Worm (Caenorhabditis elegans) whole organism, early embryonic: ENCODE results near the gene sel-9.

Source experiments
- B0310.2 ChIP-seq: sonication (generic microtip); optimal IDR thresholded peaks from 2 replicates; lab custom pipeline; 2016; ENCODE audit warnings: mild to moderate bottlenecking, missing genetic modification characterization, missing compliant biosample characterization
- F13C5.2 ChIP-seq: sonication (generic microtip); optimal IDR thresholded peaks from 2 replicates; lab custom pipeline; 2017; ENCODE audit warnings: mild to moderate bottlenecking, missing genetic modification characterization, inconsistent platforms, missing compliant biosample characterization
- aly-1 ChIP-seq: sonication (generic microtip); optimal IDR thresholded peaks from 2 replicates; lab custom pipeline; 2016; ENCODE audit warnings: missing genetic modification characterization, missing compliant biosample characterization
- ama-1 ChIP-seq: fragments of 150-350 bp; optimal IDR thresholded peaks from 2 replicates; lab custom pipeline; 2014
- ceh-13 ChIP-seq: fragments of 200-800 bp; sonication (Bioruptor generic); optimal IDR thresholded peaks from 2 replicates; lab custom pipeline; 2018; ENCODE audit warnings: mild to moderate bottlenecking, missing genetic modification characterization, missing compliant biosample characterization
- ceh-36 ChIP-seq: sonication (generic microtip); optimal IDR thresholded peaks from 2 replicates; lab custom pipeline; 2016; ENCODE audit warnings: missing genetic modification characterization, inconsistent platforms, missing compliant biosample characterization
- ets-7 ChIP-seq: sonication (generic microtip); optimal IDR thresholded peaks from 2 replicates; lab custom pipeline; 2016; ENCODE audit warnings: missing genotype, missing genetic modification characterization, missing compliant biosample characterization
- flt-1 ChIP-seq: fragments of 200-800 bp; sonication (Bioruptor generic); IDR thresholded peaks from 2 replicates; pipeline ENCODE4 v1.3.6; 2022; ENCODE audit warnings: missing genetic modification characterization, missing compliant biosample characterization
- hmbx-1 ChIP-seq: sonication (generic microtip); optimal IDR thresholded peaks from 2 replicates; lab custom pipeline; 2016; ENCODE audit warnings: mild to moderate bottlenecking, missing genetic modification characterization, missing compliant biosample characterization
- hmg-4 ChIP-seq: fragments of 200-800 bp; sonication (Bioruptor generic); optimal IDR thresholded peaks from 2 replicates; lab custom pipeline; 2018; ENCODE audit warnings: mild to moderate bottlenecking, missing genetic modification characterization, missing compliant biosample characterization
- hnd-1 ChIP-seq: sonication (generic microtip); optimal IDR thresholded peaks from 2 replicates; lab custom pipeline; 2016; ENCODE audit warnings: missing genetic modification characterization, missing compliant biosample characterization
- pes-1 ChIP-seq: fragments of 200-800 bp; sonication (Bioruptor generic); IDR thresholded peaks from 2 replicates; pipeline ENCODE4 v1.3.6; 2022; ENCODE audit warnings: missing genetic modification reagents, missing genetic modification characterization, missing compliant biosample characterization
- scrt-1 ChIP-seq: fragments of 200-800 bp; sonication (Bioruptor generic); IDR thresholded peaks from 2 replicates; pipeline ENCODE4 v1.3.6; 2022; ENCODE audit warnings: missing genetic modification characterization, missing compliant biosample characterization
- sea-1 ChIP-seq: fragments of 200-800 bp; sonication (Bioruptor generic); conservative IDR thresholded peaks from 2 replicates; pipeline ENCODE4 v1.3.6; 2022; ENCODE audit warnings: missing genetic modification characterization, missing compliant biosample characterization
- tbx-11 ChIP-seq: fragments of 200-800 bp; sonication (Bioruptor generic); IDR thresholded peaks from 2 replicates; pipeline ENCODE4 v1.3.6; 2022; ENCODE audit warnings: missing genetic modification characterization, missing compliant biosample characterization
- tbx-37 ChIP-seq: fragments of 200-800 bp; sonication (Bioruptor generic); conservative IDR thresholded peaks from 2 replicates; pipeline ENCODE4 v1.3.6; 2022; ENCODE audit warnings: missing genetic modification reagents, missing genetic modification characterization, missing compliant biosample characterization
- tra-4 ChIP-seq: sonication (generic microtip); optimal IDR thresholded peaks from 2 replicates; lab custom pipeline; 2017; ENCODE audit warnings: missing genetic modification characterization, missing compliant biosample characterization

Gene sel-9

ce11 chrV:8291764-8292163 is 10.6 kb downstream of the sel-9 start, which contains the start of gene srg-33:
srg-33 (plus strand) TSS chrV:8292064.
- TF ChIP-seq hmg-4 (GFP tag; lab: Kevin White, UChicago) (no peak), scrt-1 (GFP tag; lab: Robert Waterston, UW) (no peak), B0310.2 (tag; lab: Kevin White, UChicago) (no peak), flt-1 (no peak), sea-1 (GFP tag; lab: Robert Waterston, UW) (no peak), F13C5.2 (tag; lab: Kevin White, UChicago) (no peak), pes-1 (GFP tag; lab: Robert Waterston, UW) (no peak), ama-1 (lab: Kevin White, UChicago) (no peak), ceh-13 (GFP tag; lab: Kevin White, UChicago) (no peak), hmbx-1 (tag; lab: Kevin White, UChicago) (no peak), hnd-1 (tag; lab: Kevin White, UChicago) (no peak), aly-1 (no peak), tbx-11 (no peak), tbx-37 (GFP tag; lab: Robert Waterston, UW) (no peak), tra-4 (tag; lab: Kevin White, UChicago) (no peak), ceh-36 (no peak)

DNA sequence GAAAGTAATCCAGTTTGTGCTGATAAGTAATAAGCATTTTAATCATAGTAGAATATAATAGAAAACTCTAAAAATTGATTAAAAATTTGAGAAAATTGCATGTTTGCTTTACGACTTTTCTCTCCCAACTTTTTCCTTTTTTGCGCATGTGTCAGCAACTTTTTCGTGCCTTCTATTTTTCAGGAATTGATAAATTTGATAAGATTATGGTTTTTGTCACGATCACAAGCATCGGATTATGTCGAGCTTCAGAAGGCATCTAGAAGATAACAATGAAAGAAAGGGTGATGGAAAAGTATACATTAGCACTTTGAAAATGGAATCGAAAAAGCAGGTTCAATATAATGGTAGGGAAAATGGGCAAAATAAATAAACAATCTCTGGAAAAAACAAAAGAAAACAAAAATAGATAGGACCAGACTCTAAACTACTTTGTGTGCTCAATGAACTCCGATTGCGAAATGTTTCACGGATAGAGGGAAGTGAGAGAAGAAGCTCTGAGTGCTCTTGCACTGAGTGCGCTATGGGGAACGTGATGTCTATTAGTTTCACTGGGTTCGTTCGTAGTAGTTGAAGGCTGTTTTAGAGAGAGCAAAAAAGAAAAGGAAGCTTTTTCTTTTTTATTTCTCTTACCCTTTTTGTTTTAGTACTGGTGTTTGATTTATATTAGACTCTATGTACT is 14.1 kb downstream of the sel-9 start:
- TF ChIP-seq ets-7 (tag; lab: Kevin White, UChicago), result no peak
- TF ChIP-seq tbx-37 (GFP tag; lab: Robert Waterston, UW), result no peak
- no peak for TF ChIP-seq aly-1
- TF ChIP-seq pes-1 (GFP tag; lab: Robert Waterston, UW), result no peak
- TF ChIP-seq scrt-1 (GFP tag; lab: Robert Waterston, UW), result no peak
- TF ChIP-seq hmbx-1 (tag; lab: Kevin White, UChicago), result no peak
- no peak for TF ChIP-seq ceh-36
- TF ChIP-seq ceh-13 (GFP tag; lab: Kevin White, UChicago), result no peak
- TF ChIP-seq F13C5.2 (tag; lab: Kevin White, UChicago), result no peak
- TF ChIP-seq tbx-11, result no peak
- TF ChIP-seq hmg-4 (GFP tag; lab: Kevin White, UChicago), result no peak
- no peak for TF ChIP-seq B0310.2 (tag; lab: Kevin White, UChicago)
- TF ChIP-seq tra-4 (tag; lab: Kevin White, UChicago), result no peak
- no peak for TF ChIP-seq flt-1
- TF ChIP-seq ama-1 (lab: Kevin White, UChicago), result no peak
- no peak for TF ChIP-seq sea-1 (GFP tag; lab: Robert Waterston, UW)
- no peak for TF ChIP-seq hnd-1 (tag; lab: Kevin White, UChicago)

ce11 chrV:8285455-8285854 is 16.9 kb downstream of the sel-9 start:
- TF ChIP-seq tbx-37 (GFP tag; lab: Robert Waterston, UW), result no peak
- TF ChIP-seq F13C5.2 (tag; lab: Kevin White, UChicago), result no peak
- TF ChIP-seq ets-7 (tag; lab: Kevin White, UChicago), result no peak
- no peak for TF ChIP-seq scrt-1 (GFP tag; lab: Robert Waterston, UW)
- TF ChIP-seq aly-1, result no peak
- TF ChIP-seq hmbx-1 (tag; lab: Kevin White, UChicago), result no peak
- no peak for TF ChIP-seq hmg-4 (GFP tag; lab: Kevin White, UChicago)

- TF ChIP-seq sea-1 (GFP tag; lab: Robert Waterston, UW), result no peak
- no peak for TF ChIP-seq ceh-13 (GFP tag; lab: Kevin White, UChicago)
Measured at ce11 chrV:8284800-8285199, 17.6 kb downstream of the sel-9 start, which contains the start of gene slc-17.5. slc-17.5 (minus strand) TSS chrV:8284900.

DNA sequence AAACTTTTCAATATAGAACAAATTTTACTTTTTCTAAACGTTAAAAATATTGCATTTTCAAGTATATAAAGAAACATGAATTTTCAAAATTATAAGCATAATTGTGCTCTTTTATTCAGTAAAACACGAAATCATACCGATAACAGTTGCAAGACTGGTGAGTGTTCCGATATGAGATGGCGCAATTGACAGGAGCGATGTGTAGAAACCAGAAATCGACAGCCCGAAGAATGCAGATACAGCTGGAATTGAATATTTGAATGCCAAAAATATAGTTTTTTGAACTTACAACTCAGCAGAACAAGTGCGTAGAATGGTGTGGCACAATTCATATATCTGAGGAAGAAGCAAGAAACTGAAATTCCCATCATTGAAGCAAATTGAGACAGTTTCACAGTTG is 19.4 kb downstream of the sel-9 start:
- TF ChIP-seq hnd-1 (tag; lab: Kevin White, UChicago), result no peak

DNA sequence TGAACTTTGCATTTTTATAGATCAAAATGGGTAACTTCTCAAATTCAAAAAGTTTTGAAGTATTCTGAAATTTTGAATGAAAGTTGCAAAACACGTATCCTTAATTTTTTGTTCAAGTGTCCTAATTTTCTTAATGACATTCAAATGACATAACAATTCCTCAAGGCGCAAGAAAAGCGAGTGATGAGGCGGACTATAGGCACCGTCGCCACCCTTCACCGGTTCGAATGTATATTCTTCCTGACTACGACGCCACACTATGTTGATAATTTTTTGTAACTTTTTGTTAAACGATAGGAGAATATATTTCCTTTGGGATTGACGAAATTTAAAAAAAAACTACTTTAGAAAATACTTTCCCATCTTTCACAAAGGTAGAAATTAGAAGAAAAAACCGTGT is 20.7 kb downstream of the sel-9 start:
- TF ChIP-seq scrt-1 (GFP tag; lab: Robert Waterston, UW) (no peak), tbx-11 (no peak), ceh-13 (GFP tag; lab: Kevin White, UChicago) (no peak), ama-1 (lab: Kevin White, UChicago) (no peak)

DNA sequence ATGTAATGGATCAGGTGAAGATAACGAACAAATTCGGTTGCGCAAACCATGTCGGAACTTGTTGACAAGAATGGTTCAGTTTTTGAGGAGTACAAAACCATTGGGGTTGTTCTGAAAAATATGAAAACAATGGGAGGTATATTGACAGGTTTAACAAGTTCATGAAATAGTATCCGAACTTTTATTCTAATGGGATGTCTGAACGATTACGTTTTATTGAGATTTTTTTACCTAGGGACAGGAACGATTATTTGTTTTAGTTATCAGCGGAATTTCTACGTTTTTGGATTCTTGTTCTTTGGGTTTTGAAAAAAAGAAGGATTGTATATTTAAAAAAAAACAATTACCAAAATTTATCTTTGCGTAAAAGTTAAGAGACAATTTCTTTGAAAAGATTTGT is 21.6 kb downstream of the sel-9 start, which contains the start of gene str-135:
str-135 (minus strand) TSS at position 101 of the 400 bp plus-strand sequence.
- TF ChIP-seq hmg-4 (GFP tag; lab: Kevin White, UChicago) (no peak), hmbx-1 (tag; lab: Kevin White, UChicago) (no peak), tbx-37 (GFP tag; lab: Robert Waterston, UW) (no peak), ceh-36 (no peak), pes-1 (GFP tag; lab: Robert Waterston, UW) (no peak), sea-1 (GFP tag; lab: Robert Waterston, UW) (no peak), scrt-1 (GFP tag; lab: Robert Waterston, UW) (no peak), flt-1 (no peak), ets-7 (tag; lab: Kevin White, UChicago) (no peak), ceh-13 (GFP tag; lab: Kevin White, UChicago) (no peak), B0310.2 (tag; lab: Kevin White, UChicago) (no peak), tbx-11 (no peak), hnd-1 (tag; lab: Kevin White, UChicago) (no peak), aly-1 (no peak), F13C5.2 (tag; lab: Kevin White, UChicago) (no peak), tra-4 (tag; lab: Kevin White, UChicago) (no peak), ama-1 (lab: Kevin White, UChicago) (no peak)

ce11 chrV:8278830-8279229 is 23.6 kb downstream of the sel-9 start, which contains the start of gene str-136:
str-136 (minus strand) TSS chrV:8278930.
- TF ChIP-seq ceh-13 (GFP tag; lab: Kevin White, UChicago) (no peak), tra-4 (tag; lab: Kevin White, UChicago) (no peak), pes-1 (GFP tag; lab: Robert Waterston, UW) (no peak), tbx-37 (GFP tag; lab: Robert Waterston, UW) (no peak), flt-1 (no peak), scrt-1 (GFP tag; lab: Robert Waterston, UW) (no peak), aly-1 (no peak), tbx-11 (no peak), B0310.2 (tag; lab: Kevin White, UChicago) (no peak), hmbx-1 (tag; lab: Kevin White, UChicago) (no peak), hnd-1 (tag; lab: Kevin White, UChicago) (no peak), ets-7 (tag; lab: Kevin White, UChicago) (no peak), ceh-36 (no peak), hmg-4 (GFP tag; lab: Kevin White, UChicago) (no peak), F13C5.2 (tag; lab: Kevin White, UChicago) (no peak), ama-1 (lab: Kevin White, UChicago) (no peak), sea-1 (GFP tag; lab: Robert Waterston, UW) (no peak)
